Worm (Caenorhabditis elegans) whole organism, young adult: Measurements from ENCODE around the gene ZK353.9.

Source experiments
- B0019.2 ChIP-seq: fragments of 200-800 bp; sonication (Bioruptor generic); conservative IDR thresholded peaks from 2 replicates; pipeline ENCODE4 v1.3.6; 2022; ENCODE audit warnings: missing genetic modification reagents, missing genetic modification characterization, missing compliant biosample characterization
- B0336.3 ChIP-seq: fragments of 200-800 bp; sonication (Bioruptor generic); IDR thresholded peaks from 2 replicates; pipeline ENCODE4 v1.3.6; 2022; ENCODE audit warnings: missing genetic modification characterization, missing compliant biosample characterization
- C17E4.6 ChIP-seq: fragments of 200-800 bp; sonication (Bioruptor generic); IDR thresholded peaks from 2 replicates; pipeline ENCODE4 v1.3.6; 2022; ENCODE audit warnings: missing genetic modification reagents, missing genetic modification characterization, missing compliant biosample characterization
- D2030.7 ChIP-seq: fragments of 200-800 bp; sonication (Bioruptor generic); IDR thresholded peaks from 2 replicates; pipeline ENCODE4 v1.3.6; 2022; ENCODE audit warnings: missing genetic modification reagents, missing genetic modification characterization, missing compliant biosample characterization
- F22D6.2 ChIP-seq: sonication (generic microtip); optimal IDR thresholded peaks from 2 replicates; lab custom pipeline; 2016; ENCODE audit warnings: mild to moderate bottlenecking, missing genetic modification characterization, missing compliant biosample characterization
- F33H1.4 ChIP-seq: fragments of 200-800 bp; sonication (Bioruptor generic); IDR thresholded peaks from 2 replicates; pipeline ENCODE4 v1.3.6; 2022; ENCODE audit warnings: missing genetic modification reagents, missing genetic modification characterization, missing compliant biosample characterization
- F49E8.2 ChIP-seq: sonication (generic microtip); optimal IDR thresholded peaks from 3 replicates; lab custom pipeline; 2017; ENCODE audit warnings: missing genetic modification characterization, mild to moderate bottlenecking, missing compliant biosample characterization, antibody characterized with exemption, moderate library complexity; ENCODE audit not compliant: insufficient read depth
- F57C9.4 ChIP-seq: sonication (generic microtip); optimal IDR thresholded peaks from 2 replicates; lab custom pipeline; 2017; ENCODE audit warnings: mild to moderate bottlenecking, missing genetic modification characterization, missing compliant biosample characterization
- Y56A3A.18 ChIP-seq: fragments of 200-800 bp; sonication (Bioruptor generic); IDR thresholded peaks from 2 replicates; pipeline ENCODE4 v1.3.6; 2022; ENCODE audit warnings: missing genetic modification reagents, missing genetic modification characterization, missing compliant biosample characterization
- Y67H2A.10 ChIP-seq: fragments of 200-800 bp; sonication (Bioruptor generic); conservative IDR thresholded peaks from 2 replicates; pipeline ENCODE4 v1.3.6; 2022; ENCODE audit warnings: missing genetic modification reagents, missing genetic modification characterization, missing compliant biosample characterization
- Y79H2A.3 ChIP-seq: fragments of 200-800 bp; sonication (Bioruptor generic); conservative IDR thresholded peaks from 2 replicates; pipeline ENCODE4 v1.3.6; 2022; ENCODE audit warnings: missing genetic modification reagents, missing genetic modification characterization, missing compliant biosample characterization
- Y95B8A.8 ChIP-seq: fragments of 200-800 bp; sonication (Bioruptor generic); IDR thresholded peaks from 2 replicates; pipeline ENCODE4 v1.3.6; 2022; ENCODE audit warnings: missing genetic modification reagents, missing genetic modification characterization, missing compliant biosample characterization
- ZK185.1 ChIP-seq: sonication (generic microtip); optimal IDR thresholded peaks from 2 replicates; lab custom pipeline; 2016; ENCODE audit warnings: mild to moderate bottlenecking, missing genetic modification characterization, missing compliant biosample characterization; ENCODE audit not compliant: poor library complexity, severe bottlenecking
- ama-1 ChIP-seq, 3 experiments: fragments of 150-350 bp in 1 of 3; sonication (generic microtip) in 2 of 3; optimal IDR thresholded peaks; 2 replicates each; lab custom pipeline; 2014 to 2018; ENCODE audit warnings: missing biosample characterization in 2 of 3, missing genetic modification characterization in 2 of 3, missing genetic modification reagents in 2 of 3
- aptf-2 ChIP-seq: fragments of 200-800 bp; sonication (Bioruptor generic); conservative IDR thresholded peaks from 2 replicates; pipeline ENCODE4 v1.3.6; 2022; ENCODE audit warnings: missing genetic modification reagents, missing genetic modification characterization, missing compliant biosample characterization
- athp-1 ChIP-seq: sonication (generic microtip); optimal IDR thresholded peaks from 2 replicates; lab custom pipeline; 2017; ENCODE audit warnings: mild to moderate bottlenecking, missing genetic modification characterization, missing compliant biosample characterization
- attf-5 ChIP-seq: fragments of 200-800 bp; sonication (Bioruptor generic); optimal IDR thresholded peaks from 2 replicates; lab custom pipeline; 2018; ENCODE audit warnings: mild to moderate bottlenecking, missing genetic modification characterization, missing compliant biosample characterization
- bed-1 ChIP-seq: fragments of 200-800 bp; sonication (Bioruptor generic); IDR thresholded peaks from 2 replicates; pipeline ENCODE4 v1.3.6; 2022; ENCODE audit warnings: missing genetic modification reagents, missing genetic modification characterization, missing compliant biosample characterization
- cebp-1 ChIP-seq, 2 experiments: fragments of 200-800 bp in 1 of 2; sonication (Bioruptor generic) in 1 of 2; sonication (generic microtip) in 1 of 2; IDR thresholded peaks in 1 of 2; optimal IDR thresholded peaks in 1 of 2; 2 replicates each; pipeline versions ENCODE4 v1.3.6 to Lab custom; 2017 to 2022; ENCODE audit warnings: missing compliant biosample characterization in 2 of 2, missing genetic modification characterization in 2 of 2, mild to moderate bottlenecking in 1 of 2, missing genetic modification reagents in 1 of 2, moderate library complexity in 1 of 2
- cebp-2 ChIP-seq: fragments of 200-800 bp; sonication (Bioruptor generic); IDR thresholded peaks from 2 replicates; pipeline ENCODE4 v1.3.6; 2022; ENCODE audit warnings: missing genetic modification characterization, missing compliant biosample characterization
- ceh-27 ChIP-seq: fragments of 200-800 bp; sonication (Bioruptor generic); optimal IDR thresholded peaks from 2 replicates; lab custom pipeline; 2018; ENCODE audit warnings: mild to moderate bottlenecking, missing genetic modification characterization, moderate library complexity, missing compliant biosample characterization
- ceh-40 ChIP-seq: fragments of 200-800 bp; sonication (Bioruptor generic); IDR thresholded peaks from 2 replicates; pipeline ENCODE4 v1.3.6; 2022; ENCODE audit warnings: missing genetic modification characterization, missing compliant biosample characterization
- ceh-91 ChIP-seq: fragments of 200-800 bp; sonication (Bioruptor generic); IDR thresholded peaks from 2 replicates; pipeline ENCODE4 v1.3.6; 2022; ENCODE audit warnings: missing genetic modification reagents, missing genetic modification characterization, missing compliant biosample characterization
- dox-1 ChIP-seq: fragments of 200-800 bp; sonication (Bioruptor generic); IDR thresholded peaks from 2 replicates; pipeline ENCODE4 v1.3.6; 2022; ENCODE audit warnings: missing genetic modification reagents, missing genetic modification characterization, missing compliant biosample characterization
- dpff-1 ChIP-seq: sonication (generic microtip); optimal IDR thresholded peaks from 2 replicates; lab custom pipeline; 2017; ENCODE audit warnings: mild to moderate bottlenecking, missing genetic modification characterization, missing compliant biosample characterization
- efl-1 ChIP-seq: fragments of 150-350 bp; optimal IDR thresholded peaks from 2 replicates; lab custom pipeline; 2014; ENCODE audit warnings: missing biosample characterization, missing genetic modification reagents, missing genetic modification characterization
- him-1 ChIP-seq: sonication (generic microtip); optimal IDR thresholded peaks from 2 replicates; lab custom pipeline; 2016; ENCODE audit warnings: missing genotype, missing genetic modification reagents, missing genetic modification characterization, missing compliant biosample characterization
- hlh-12 ChIP-seq: sonication (generic microtip); optimal IDR thresholded peaks from 2 replicates; lab custom pipeline; 2016; ENCODE audit warnings: missing genetic modification characterization, missing compliant biosample characterization
- lag-1 ChIP-seq: fragments of 200-800 bp; sonication (Bioruptor generic); IDR thresholded peaks from 2 replicates; pipeline ENCODE4 v1.3.6; 2022; ENCODE audit warnings: missing genetic modification reagents, missing genetic modification characterization, missing compliant biosample characterization
- let-526 ChIP-seq: fragments of 200-800 bp; sonication (Bioruptor generic); IDR thresholded peaks from 2 replicates; pipeline ENCODE4 v1.3.6; 2022; ENCODE audit warnings: missing genetic modification reagents, missing genetic modification characterization, missing compliant biosample characterization
- lin-54 ChIP-seq: fragments of 200-800 bp; sonication (Bioruptor generic); optimal IDR thresholded peaks from 2 replicates; lab custom pipeline; 2018; ENCODE audit warnings: mild to moderate bottlenecking, missing genetic modification characterization, missing compliant biosample characterization
- madf-6 ChIP-seq: fragments of 200-800 bp; sonication (Bioruptor generic); IDR thresholded peaks from 2 replicates; pipeline ENCODE4 v1.3.6; 2022; ENCODE audit warnings: missing genetic modification reagents, missing genetic modification characterization, missing compliant biosample characterization
- madf-8 ChIP-seq: fragments of 200-800 bp; sonication (Bioruptor generic); conservative IDR thresholded peaks from 2 replicates; pipeline ENCODE4 v1.3.6; 2022; ENCODE audit warnings: missing genetic modification reagents, missing genetic modification characterization, missing compliant biosample characterization
- mxl-1 ChIP-seq: sonication (generic microtip); optimal IDR thresholded peaks from 2 replicates; lab custom pipeline; 2016; ENCODE audit warnings: missing genetic modification characterization, missing compliant biosample characterization
- nfya-2 ChIP-seq: fragments of 200-800 bp; sonication (Bioruptor generic); IDR thresholded peaks from 2 replicates; pipeline ENCODE4 v1.3.6; 2022; ENCODE audit warnings: missing genetic modification reagents, missing genetic modification characterization, missing compliant biosample characterization
- nfyb-1 ChIP-seq: fragments of 200-800 bp; sonication (Bioruptor generic); IDR thresholded peaks from 2 replicates; pipeline ENCODE4 v1.3.6; 2022; ENCODE audit warnings: missing genetic modification reagents, missing genetic modification characterization, missing compliant biosample characterization
- nhr-80 ChIP-seq: sonication (generic microtip); optimal IDR thresholded peaks from 2 replicates; lab custom pipeline; 2016; ENCODE audit warnings: missing genetic modification characterization, missing compliant biosample characterization
- pbrm-1 ChIP-seq: fragments of 200-800 bp; sonication (Bioruptor generic); IDR thresholded peaks from 2 replicates; pipeline ENCODE4 v1.3.6; 2022; ENCODE audit warnings: missing genetic modification reagents, missing genetic modification characterization, missing compliant biosample characterization
- pha-4 ChIP-seq: fragments of 150-350 bp; sonication (generic microtip); optimal IDR thresholded peaks from 2 replicates; lab custom pipeline; 2014; ENCODE audit warnings: missing biosample characterization, missing genetic modification reagents, missing genetic modification characterization
- sdz-38 ChIP-seq: sonication (generic microtip); optimal IDR thresholded peaks from 2 replicates; lab custom pipeline; 2016; ENCODE audit warnings: missing genotype, missing genetic modification characterization, missing compliant biosample characterization
- snpc-1.3 ChIP-seq: sonication (generic microtip); optimal IDR thresholded peaks from 2 replicates; lab custom pipeline; 2017; ENCODE audit warnings: missing genetic modification characterization, mild to moderate bottlenecking, missing compliant biosample characterization, antibody characterized with exemption, moderate library complexity, missing genotype, missing genetic modification reagents; ENCODE audit not compliant: insufficient read depth
- tbp1 ChIP-seq: fragments of 200-800 bp; sonication (Bioruptor generic); optimal IDR thresholded peaks from 2 replicates; lab custom pipeline; 2018; ENCODE audit warnings: mild to moderate bottlenecking, missing genetic modification characterization, missing compliant biosample characterization
- unc-130 ChIP-seq: sonication (generic microtip); optimal IDR thresholded peaks from 2 replicates; lab custom pipeline; 2016; ENCODE audit warnings: missing genetic modification reagents, missing genetic modification characterization, missing compliant biosample characterization
- zfh-2 ChIP-seq: fragments of 200-800 bp; sonication (Bioruptor generic); conservative IDR thresholded peaks from 2 replicates; pipeline ENCODE4 v1.3.6; 2022; ENCODE audit warnings: missing genetic modification reagents, missing genetic modification characterization, missing compliant biosample characterization
- zim-3 ChIP-seq: sonication (generic microtip); optimal IDR thresholded peaks from 2 replicates; lab custom pipeline; 2017; ENCODE audit warnings: mild to moderate bottlenecking, missing genetic modification characterization, moderate library complexity, missing compliant biosample characterization
- ztf-25 ChIP-seq: fragments of 200-800 bp; sonication (Bioruptor generic); IDR thresholded peaks from 2 replicates; pipeline ENCODE4 v1.3.6; 2022; ENCODE audit warnings: missing genetic modification reagents, missing genetic modification characterization, missing compliant biosample characterization
- ztf-3 ChIP-seq: fragments of 200-800 bp; sonication (Bioruptor generic); optimal IDR thresholded peaks from 2 replicates; lab custom pipeline; 2018; ENCODE audit warnings: mild to moderate bottlenecking, missing genetic modification characterization, missing compliant biosample characterization

ZK353.9 gene

ce11 chrIII:8449160-8449807 is 40.0 kb downstream of the ZK353.9 start, which contains the start of gene mrpl-32 (continued):
- no peak for TF ChIP-seq ztf-3 (GFP tag; lab: Kevin White, UChicago)
- TF ChIP-seq madf-6 (GFP tag; lab: Robert Waterston, UW), result peak; percentile 68
- no peak for TF ChIP-seq Y95B8A.8 (GFP tag; lab: Robert Waterston, UW)
- no peak for TF ChIP-seq cebp-2 (GFP tag; lab: Robert Waterston, UW)
- TF ChIP-seq ceh-91 (GFP tag; lab: Robert Waterston, UW), result no peak
- peak; percentile 62 for TF ChIP-seq lin-54 (GFP tag; lab: Kevin White, UChicago)
- TF ChIP-seq snpc-1.3 (tag; lab: Kevin White, UChicago), result peak; percentile 51
- peak; percentile 68; the same call in 1 of the 2 replicates for TF ChIP-seq nfyb-1 (GFP tag; lab: Robert Waterston, UW)
- no peak for TF ChIP-seq let-526
- TF ChIP-seq aptf-2 (GFP tag; lab: Robert Waterston, UW), result no peak
- no peak for TF ChIP-seq lag-1 (GFP tag; lab: Robert Waterston, UW)
- TF ChIP-seq attf-5 (GFP tag; lab: Kevin White, UChicago), result no peak
- no peak for TF ChIP-seq mxl-1 (tag; lab: Kevin White, UChicago)
- TF ChIP-seq sdz-38 (tag; lab: Kevin White, UChicago), result no peak
- TF ChIP-seq ZK185.1 (tag; lab: Kevin White, UChicago), result no peak
- peak; percentile 51 for TF ChIP-seq F49E8.2 (tag; lab: Kevin White, UChicago)
- peak; percentile 81 for TF ChIP-seq B0336.3
- 0 out of 2 replicates have a peak, but pooled peaks have one; percentile 79 for TF ChIP-seq bed-1 (GFP tag; lab: Robert Waterston, UW)
- no peak for TF ChIP-seq C17E4.6 (GFP tag; lab: Robert Waterston, UW)
- peak; percentile 31 for TF ChIP-seq unc-130 (GFP tag; lab: Kevin White, UChicago)
- no peak for TF ChIP-seq ceh-27 (GFP tag; lab: Kevin White, UChicago)
- peak; percentile 12 for TF ChIP-seq dpff-1 (tag; lab: Kevin White, UChicago)
- peak; percentile 8 for TF ChIP-seq efl-1 (GFP tag; lab: Kevin White, UChicago)
- no peak for TF ChIP-seq him-1 (tag; lab: Kevin White, UChicago)
- 0 out of 2 replicates have a peak, but pooled peaks have one; percentile 19 for TF ChIP-seq pbrm-1 (GFP tag; lab: Robert Waterston, UW)
- no peak for TF ChIP-seq zfh-2 (GFP tag; lab: Robert Waterston, UW)
- TF ChIP-seq pha-4 (tag; lab: Kevin White, UChicago), result no peak
- TF ChIP-seq F33H1.4, result peak; percentile 33; the same call in 1 of the 2 replicates
- TF ChIP-seq F22D6.2 (tag; lab: Kevin White, UChicago), result no peak
- TF ChIP-seq athp-1 (tag; lab: Kevin White, UChicago), result peak; percentile 66
- no peak for TF ChIP-seq dox-1
- 0 out of 2 replicates have a peak, but pooled peaks have one; percentile 19 for TF ChIP-seq Y79H2A.3
- TF ChIP-seq ztf-25, result no peak
- TF ChIP-seq tbp1, result peak; percentile 42
- no peak for TF ChIP-seq hlh-12 (tag; lab: Kevin White, UChicago)
- TF ChIP-seq nfya-2 (GFP tag; lab: Robert Waterston, UW), result no peak
- TF ChIP-seq F57C9.4 (tag; lab: Kevin White, UChicago), result no peak
- TF ChIP-seq ceh-40, result no peak
- TF ChIP-seq D2030.7 (GFP tag; lab: Robert Waterston, UW), result no peak
- TF ChIP-seq ama-1 (optimal IDR thresholded peaks at IDR 0.05; lab: Kevin White, UChicago), result peak; percentile 30
- peak; percentile 2 to 54 for TF ChIP-seq ama-1 (GFP tag; optimal IDR thresholded peaks at IDR 0.05; lab: Kevin White, UChicago)
- peak; percentile 82; the same call in 1 of the 2 replicates for TF ChIP-seq Y56A3A.18 (GFP tag; lab: Robert Waterston, UW)
- TF ChIP-seq B0019.2 (GFP tag; lab: Robert Waterston, UW), result no peak
- no peak for TF ChIP-seq zim-3 (tag; lab: Kevin White, UChicago)
- no peak for TF ChIP-seq Y67H2A.10 (GFP tag; lab: Robert Waterston, UW)
- no peak for TF ChIP-seq madf-8 (GFP tag; lab: Robert Waterston, UW)
- TF ChIP-seq nhr-80, result no peak
- no peak for TF ChIP-seq cebp-1 (GFP tag; IDR thresholded peaks at IDR 0.05; lab: Robert Waterston, UW)
- peak; percentile 28 for TF ChIP-seq cebp-1 (tag; optimal IDR thresholded peaks at IDR 0.05; lab: Kevin White, UChicago)
